Worm (Caenorhabditis elegans) whole organism, L4 larva: ENCODE measurements around the gene R09H3.3.
"Not testable (repeated sequence)": the region's sequence is repeated elsewhere in the genome, so short reads cannot be mapped to it uniquely, and the experiment has no call there.

Source experiments
- F49E8.2 ChIP-seq: sonication (generic microtip); optimal IDR thresholded peaks from 2 replicates; lab custom pipeline; 2016; ENCODE audit warnings: missing compliant biosample characterization, mild to moderate bottlenecking, missing genetic modification characterization, borderline replicate concordance
- Y105C5A.15 ChIP-seq: fragments of 200-800 bp; sonication (Bioruptor generic); IDR thresholded peaks from 2 replicates; pipeline ENCODE4 v1.3.6; 2022; ENCODE audit warnings: missing genetic modification characterization, missing compliant biosample characterization
- Y75B8A.6 ChIP-seq: fragments of 200-800 bp; sonication (Bioruptor generic); IDR thresholded peaks from 2 replicates; pipeline ENCODE4 v1.3.6; 2022; ENCODE audit warnings: missing genetic modification reagents, missing genetic modification characterization, missing compliant biosample characterization
- aha-1 ChIP-seq: fragments of 150-350 bp; peaks from one replicate; lab custom pipeline; 2014; ENCODE audit warnings: missing biosample characterization, missing genetic modification characterization
- ama-1 ChIP-seq: fragments of 150-350 bp; optimal IDR thresholded peaks from 2 replicates; lab custom pipeline; 2014; ENCODE audit warnings: inconsistent platforms, mixed read lengths
- attf-4 ChIP-seq: sonication (generic microtip); optimal IDR thresholded peaks from 3 replicates; lab custom pipeline; 2017; ENCODE audit warnings: missing biosample characterization, missing genetic modification characterization
- ceh-28 ChIP-seq: fragments of 150-350 bp; optimal IDR thresholded peaks from 2 replicates; lab custom pipeline; 2014; ENCODE audit warnings: missing biosample characterization, missing genetic modification reagents, missing genetic modification characterization
- ceh-82 ChIP-seq: sonication (generic microtip); optimal IDR thresholded peaks from 2 replicates; lab custom pipeline; 2017; ENCODE audit warnings: missing biosample characterization, missing genetic modification characterization
- daf-16 ChIP-seq, 3 experiments: sonication (generic microtip); optimal IDR thresholded peaks; 2 replicates each; lab custom pipeline; 2016 to 2017; ENCODE audit warnings: missing genetic modification characterization in 3 of 3, missing genetic modification reagents in 3 of 3, mild to moderate bottlenecking in 2 of 3, missing compliant biosample characterization in 2 of 3, missing biosample characterization in 1 of 3, moderate library complexity in 1 of 3
- daf-8 ChIP-seq: fragments of 200-800 bp; sonication (Bioruptor generic); IDR thresholded peaks from 2 replicates; pipeline ENCODE4 v1.3.6; 2022; ENCODE audit warnings: missing genetic modification characterization, missing compliant biosample characterization
- dpl-1 ChIP-seq: fragments of 150-350 bp; optimal IDR thresholded peaks from 2 replicates; lab custom pipeline; 2014; ENCODE audit warnings: missing biosample characterization, missing genetic modification reagents, missing genetic modification characterization
- duxl-1 ChIP-seq: sonication (generic microtip); optimal IDR thresholded peaks from 2 replicates; lab custom pipeline; 2016; ENCODE audit warnings: mild to moderate bottlenecking, missing genetic modification characterization, moderate library complexity, missing compliant biosample characterization; ENCODE audit not compliant: poor library complexity
- egl-43 ChIP-seq: fragments of 200-800 bp; sonication (Bioruptor generic); IDR thresholded peaks from 2 replicates; pipeline ENCODE4 v1.3.6; 2022; ENCODE audit warnings: missing genetic modification reagents, missing genetic modification characterization, missing compliant biosample characterization
- hif-1 ChIP-seq, 2 experiments: sonication (generic microtip); optimal IDR thresholded peaks; 2 replicates each; lab custom pipeline; 2016 to 2017; ENCODE audit warnings: missing compliant biosample characterization in 2 of 2, missing genetic modification characterization in 2 of 2, missing genetic modification reagents in 2 of 2, missing genotype in 2 of 2, mild to moderate bottlenecking in 1 of 2
- hmg-1.1 ChIP-seq: fragments of 200-800 bp; sonication (Bioruptor generic); IDR thresholded peaks from 2 replicates; pipeline ENCODE4 v1.3.6; 2022; ENCODE audit warnings: missing genetic modification reagents, missing genetic modification characterization, missing compliant biosample characterization
- lim-7 ChIP-seq: fragments of 200-800 bp; sonication (Bioruptor generic); IDR thresholded peaks from 2 replicates; pipeline ENCODE4 v1.3.6; 2022; ENCODE audit warnings: missing genetic modification characterization, missing compliant biosample characterization
- mxl-2 ChIP-seq: fragments of 200-800 bp; sonication (Bioruptor generic); conservative IDR thresholded peaks from 2 replicates; pipeline ENCODE4 v1.3.6; 2022; ENCODE audit warnings: missing genetic modification reagents, missing genetic modification characterization, missing compliant biosample characterization
- nhr-28 ChIP-seq: fragments of 150-350 bp; optimal IDR thresholded peaks from 2 replicates; lab custom pipeline; 2014; ENCODE audit warnings: missing biosample characterization, missing genetic modification characterization
- nhr-42 ChIP-seq: fragments of 200-800 bp; sonication (Bioruptor generic); IDR thresholded peaks from 2 replicates; pipeline ENCODE4 v1.3.6; 2022; ENCODE audit warnings: missing genetic modification characterization, missing compliant biosample characterization
- nhr-77 ChIP-seq: fragments of 150-350 bp; optimal IDR thresholded peaks from 2 replicates; lab custom pipeline; 2014; ENCODE audit warnings: missing biosample characterization, missing genetic modification characterization
- set-16 ChIP-seq: fragments of 200-800 bp; sonication (Bioruptor generic); IDR thresholded peaks from 2 replicates; pipeline ENCODE4 v1.3.6; 2022; ENCODE audit warnings: missing genetic modification reagents, missing genetic modification characterization, missing compliant biosample characterization
- skn-1 ChIP-seq: fragments of 150-350 bp; optimal IDR thresholded peaks from 2 replicates; lab custom pipeline; 2014; ENCODE audit warnings: missing biosample characterization, missing genetic modification characterization
- snpc-4 ChIP-seq: fragments of 150-350 bp; optimal IDR thresholded peaks from 2 replicates; lab custom pipeline; 2014; ENCODE audit warnings: missing biosample characterization, missing genetic modification characterization
- spr-3 ChIP-seq: fragments of 200-800 bp; sonication (Bioruptor generic); optimal IDR thresholded peaks from 2 replicates; lab custom pipeline; 2018; ENCODE audit warnings: mild to moderate bottlenecking, missing genetic modification characterization, missing compliant biosample characterization
- tra-1 ChIP-seq: fragments of 200-800 bp; sonication (Bioruptor generic); IDR thresholded peaks from 2 replicates; pipeline ENCODE4 v1.3.6; 2022; ENCODE audit warnings: missing genetic modification reagents, missing genetic modification characterization, missing compliant biosample characterization
- unc-39 ChIP-seq: sonication (generic microtip); optimal IDR thresholded peaks from 2 replicates; lab custom pipeline; 2017; ENCODE audit warnings: missing biosample characterization, missing genetic modification characterization
- vab-7 ChIP-seq: fragments of 200-800 bp; sonication (Bioruptor generic); IDR thresholded peaks from 2 replicates; pipeline ENCODE4 v1.3.6; 2022; ENCODE audit warnings: missing genetic modification reagents, missing genetic modification characterization, missing compliant biosample characterization
- zip-11 ChIP-seq: fragments of 200-800 bp; sonication (Bioruptor generic); IDR thresholded peaks from 2 replicates; pipeline ENCODE4 v1.3.6; 2022; ENCODE audit warnings: missing genetic modification characterization, missing compliant biosample characterization
- ztf-11 ChIP-seq: fragments of 150-350 bp; optimal IDR thresholded peaks from 2 replicates; lab custom pipeline; 2014; ENCODE audit warnings: missing biosample characterization, missing genetic modification characterization
- ztf-7 ChIP-seq: fragments of 150-350 bp; optimal IDR thresholded peaks from 2 replicates; lab custom pipeline; 2014; ENCODE audit warnings: missing biosample characterization, missing genetic modification characterization

R09H3.3 gene

DNA sequence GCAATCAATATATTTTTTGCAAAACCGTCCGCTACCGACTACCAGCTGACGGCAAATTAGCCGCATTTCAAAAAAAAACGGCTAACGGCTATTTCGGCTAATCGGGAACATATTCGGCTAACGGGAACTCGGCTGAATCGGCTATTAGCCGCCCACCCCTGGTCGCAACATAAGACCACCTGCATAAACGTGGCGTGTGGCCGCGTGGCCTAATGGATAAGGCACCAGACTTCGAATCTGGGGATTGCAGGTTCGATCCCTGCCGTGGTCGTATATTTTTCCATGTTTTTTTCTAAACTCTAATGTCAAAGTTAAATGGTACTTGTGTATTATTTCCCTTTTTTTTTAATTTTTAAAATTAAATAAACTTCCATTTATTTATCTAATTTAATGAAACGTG is 29.8 kb upstream of the R09H3.3 start:
- TF ChIP-seq unc-39 (tag; lab: Kevin White, UChicago), result no peak
- TF ChIP-seq ama-1 (lab: Kevin White, UChicago), result no peak
- TF ChIP-seq snpc-4 (tag; lab: Kevin White, UChicago), result no peak
- no peak for TF ChIP-seq Y75B8A.6 (GFP tag; lab: Robert Waterston, UW)
- TF ChIP-seq ztf-11, result no peak
- no peak for TF ChIP-seq nhr-77
- no peak for TF ChIP-seq dpl-1
- no peak for TF ChIP-seq attf-4 (tag; lab: Kevin White, UChicago)
- no peak for TF ChIP-seq lim-7
- TF ChIP-seq nhr-28 (tag; lab: Kevin White, UChicago), result no peak
- TF ChIP-seq vab-7 (GFP tag; lab: Robert Waterston, UW), result no peak
- TF ChIP-seq egl-43 (GFP tag; lab: Robert Waterston, UW), result no peak
- no peak for TF ChIP-seq ceh-82 (tag; lab: Kevin White, UChicago)
- TF ChIP-seq duxl-1 (tag; lab: Kevin White, UChicago), result no peak
- TF ChIP-seq daf-8 (GFP tag; lab: Robert Waterston, UW), result no peak
- no peak for TF ChIP-seq mxl-2

DNA sequence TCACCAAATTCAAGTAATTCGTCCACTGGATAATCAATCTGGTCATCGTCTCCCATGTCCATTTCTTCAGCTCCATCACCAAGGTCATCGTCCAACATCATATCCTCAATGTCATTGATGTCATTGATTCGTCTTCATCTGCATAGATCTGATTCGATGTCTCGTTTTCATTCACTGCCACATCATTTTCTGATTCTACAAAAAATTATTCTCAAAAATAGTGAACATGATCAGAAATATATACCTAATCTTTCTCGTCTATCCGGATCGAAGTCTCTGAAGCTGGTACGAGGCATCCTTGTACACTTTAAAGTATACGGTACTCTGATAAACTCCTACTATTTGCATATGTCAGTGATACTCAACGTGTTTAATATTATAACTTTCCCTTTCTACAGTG is 28.2 kb upstream of the R09H3.3 start, which contains the start of gene C36C9.4:
C36C9.4 (minus strand) TSS at position 101 of the 400 bp plus-strand sequence.
- TF ChIP-seq spr-3; skn-1 (tag; lab: Kevin White, UChicago); hif-1 (tag; optimal IDR thresholded peaks at IDR 0.05; lab: Kevin White, UChicago): not testable (repeated sequence)

DNA sequence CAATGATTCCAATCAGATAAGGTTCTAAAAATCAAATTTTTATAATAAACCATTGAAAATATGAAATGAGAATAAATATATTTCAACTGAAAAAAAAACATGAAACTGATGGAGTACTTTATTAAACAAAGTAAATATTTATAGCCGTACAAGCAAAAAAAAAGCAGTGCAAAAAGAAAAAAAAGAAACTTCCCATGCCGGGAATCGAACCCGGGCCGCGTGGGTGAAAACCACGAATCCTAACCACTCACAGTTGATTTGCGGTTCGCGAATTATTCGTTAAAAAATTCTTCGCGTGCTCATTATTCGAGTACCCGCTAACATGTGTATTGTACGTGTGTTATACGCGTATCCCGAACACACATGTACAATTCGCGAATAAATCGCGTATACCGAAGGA is 22.2 kb upstream of the R09H3.3 start, which contains the start of gene C36C9.6:
C36C9.6 (minus strand) TSS at position 101 of the 400 bp plus-strand sequence.
- not testable (repeated sequence) for TF ChIP-seq hmg-1.1 (GFP tag; lab: Robert Waterston, UW); daf-16 (GFP tag; optimal IDR thresholded peaks at IDR 0.05; lab: Kevin White, UChicago); daf-16 (tag; optimal IDR thresholded peaks at IDR 0.05; lab: Kevin White, UChicago); F49E8.2 (tag; lab: Kevin White, UChicago)

DNA sequence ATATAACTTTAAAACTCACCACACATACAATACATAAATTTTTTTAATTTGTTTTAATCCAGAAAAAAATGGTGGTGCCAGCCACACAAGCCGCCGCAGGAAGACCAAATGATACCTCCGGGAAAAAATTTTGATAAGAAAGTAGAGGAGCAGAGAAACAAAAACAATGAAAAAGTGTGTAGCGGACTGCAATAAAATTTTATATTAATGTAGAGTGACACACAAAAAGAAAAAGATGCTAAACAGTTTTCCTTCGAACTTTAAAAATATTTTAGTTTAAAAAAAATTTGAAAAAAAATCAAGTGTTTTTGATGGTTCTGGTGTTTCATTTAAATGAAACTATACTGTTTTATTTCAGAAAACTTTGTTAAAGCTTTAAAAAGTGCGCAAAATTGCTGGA is 21.3 kb upstream of the R09H3.3 start, which contains the start of gene C36C9.12:
C36C9.12 (minus strand) TSS at position 101 of the 400 bp plus-strand sequence.
- not testable (repeated sequence) for TF ChIP-seq dpl-1, Y105C5A.15, nhr-42
- TF ChIP-seq, all 104 proteins: peak for 0; not testable (repeated sequence) for 104

DNA sequence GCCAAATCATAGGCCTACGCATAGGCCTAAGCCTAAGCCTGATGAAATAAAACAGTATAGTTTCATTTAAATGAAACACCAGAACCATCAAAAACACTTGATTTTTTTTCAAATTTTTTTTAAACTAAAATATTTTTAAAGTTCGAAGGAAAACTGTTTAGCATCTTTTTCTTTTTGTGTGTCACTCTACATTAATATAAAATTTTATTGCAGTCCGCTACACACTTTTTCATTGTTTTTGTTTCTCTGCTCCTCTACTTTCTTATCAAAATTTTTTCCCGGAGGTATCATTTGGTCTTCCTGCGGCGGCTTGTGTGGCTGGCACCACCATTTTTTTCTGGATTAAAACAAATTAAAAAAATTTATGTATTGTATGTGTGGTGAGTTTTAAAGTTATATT is 18.4 kb upstream of the R09H3.3 start, which contains the start of gene C36C9.11:
C36C9.11 (plus strand) TSS at position 301 of the 400 bp plus-strand sequence.
- TF ChIP-seq set-16 (GFP tag; lab: Robert Waterston, UW); ztf-7; zip-11 (GFP tag; lab: Robert Waterston, UW): not testable (repeated sequence)

DNA sequence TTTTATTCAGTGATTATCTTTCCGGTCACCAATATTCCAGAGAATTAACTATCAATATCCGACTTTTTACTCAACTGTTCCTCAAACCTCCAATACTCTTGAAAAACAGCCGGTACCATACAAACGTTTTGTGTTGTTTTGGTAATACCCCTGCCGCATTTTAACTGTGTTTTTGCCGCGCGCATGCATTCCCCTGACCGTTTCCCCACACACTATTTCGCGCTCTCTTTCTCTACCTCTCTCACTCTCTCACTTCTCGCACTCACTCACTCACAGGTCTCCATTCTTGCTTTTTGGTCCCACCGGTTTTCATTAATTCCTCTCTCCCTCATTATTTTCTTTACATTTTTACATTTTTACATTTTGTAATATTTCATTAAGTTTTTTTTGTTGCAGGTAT is 13.9 kb upstream of the R09H3.3 start, which contains the start of gene meg-4:
meg-4 (plus strand) TSS at position 397 of the 400 bp plus-strand sequence.
- TF ChIP-seq ceh-28 (tag; lab: Kevin White, UChicago) (no peak), duxl-1 (tag; lab: Kevin White, UChicago) (peak; percentile 98), aha-1 (tag; lab: Kevin White, UChicago) (peak; percentile 44)

DNA sequence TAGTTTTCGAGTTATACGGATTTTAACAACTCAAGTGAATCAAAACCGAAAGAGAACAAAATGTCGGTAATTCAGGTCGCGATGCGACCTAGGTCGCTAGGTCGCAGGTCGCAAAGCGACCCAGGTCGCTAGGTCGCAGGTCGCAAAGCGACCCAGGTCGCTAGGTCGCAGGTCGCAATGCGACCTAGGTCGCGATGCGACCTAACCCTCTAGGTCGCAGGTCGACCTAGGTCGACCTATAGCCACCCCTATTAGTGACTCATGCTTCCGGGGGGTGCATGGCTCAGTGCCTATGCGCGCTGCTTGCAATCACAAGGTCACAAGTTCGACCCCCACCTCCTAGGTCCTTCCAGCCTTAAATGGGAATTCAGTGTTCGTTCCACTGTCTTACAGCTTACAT is 12.8 kb upstream of the R09H3.3 start:
- TF ChIP-seq set-16 (GFP tag; lab: Robert Waterston, UW) (peak; percentile 87), tra-1 (0 out of 2 replicates have a peak, but pooled peaks have one; percentile 8)
